Fruit fly (Drosophila melanogaster) whole organism, prepupa: Measurements from ENCODE around the gene CG15717.

Experiments
- CG10669 ChIP-seq: fragments of 200-800 bp; sonication (Bioruptor generic); optimal IDR thresholded peaks from 3 replicates; lab custom pipeline; 2018; ENCODE audit warnings: missing biosample characterization, mild to moderate bottlenecking, missing genetic modification characterization, moderate library complexity
- CG15336 ChIP-seq: fragments of 200-800 bp; sonication (Bioruptor generic); IDR thresholded peaks from 2 replicates; pipeline ENCODE4 v1.3.6; 2022; ENCODE audit warnings: missing biosample characterization, missing genetic modification characterization
- CG1621 ChIP-seq: fragments of 200-800 bp; sonication (Bioruptor generic); optimal IDR thresholded peaks from 3 replicates; lab custom pipeline; 2018; ENCODE audit warnings: missing biosample characterization, mild to moderate bottlenecking, missing genetic modification characterization
- CG3032 ChIP-seq: fragments of 200-800 bp; optimal IDR thresholded peaks from 2 replicates; lab custom pipeline; 2019; ENCODE audit warnings: missing biosample characterization, mild to moderate bottlenecking, missing genetic modification characterization, moderate library complexity
- CG3919 ChIP-seq: fragments of 200-800 bp; sonication (Bioruptor generic); optimal IDR thresholded peaks from 3 replicates; lab custom pipeline; 2016; ENCODE audit warnings: missing biosample characterization, missing genetic modification characterization
- CG4318 ChIP-seq: fragments of 200-800 bp; sonication (Bioruptor generic); optimal IDR thresholded peaks from 3 replicates; lab custom pipeline; 2017; ENCODE audit warnings: missing biosample characterization, mild to moderate bottlenecking, missing genetic modification characterization
- CG6276 ChIP-seq: fragments of 200-800 bp; sonication (Bioruptor generic); optimal IDR thresholded peaks from 2 replicates; lab custom pipeline; 2017; ENCODE audit warnings: missing biosample characterization, mild to moderate bottlenecking, missing genetic modification characterization
- CG6808 ChIP-seq: fragments of 200-800 bp; sonication (Bioruptor generic); optimal IDR thresholded peaks from 3 replicates; lab custom pipeline; 2017; ENCODE audit warnings: missing biosample characterization, missing genetic modification characterization, mild to moderate bottlenecking, moderate library complexity, missing genetic modification reagents
- CG7368 ChIP-seq: fragments of 200-800 bp; sonication (Bioruptor generic); optimal IDR thresholded peaks from 3 replicates; lab custom pipeline; 2016; ENCODE audit warnings: missing biosample characterization, missing genetic modification characterization
- Eip93F ChIP-seq: fragments of 200-800 bp; sonication (Bioruptor generic); optimal IDR thresholded peaks from 2 replicates; lab custom pipeline; 2016; ENCODE audit warnings: missing biosample characterization, mild to moderate bottlenecking, missing genetic modification characterization
- Hr39 ChIP-seq: fragments of 200-800 bp; sonication (Bioruptor generic); optimal IDR thresholded peaks from 2 replicates; lab custom pipeline; 2016; ENCODE audit warnings: missing biosample characterization, missing genetic modification characterization
- OdsH ChIP-seq: fragments of 200-800 bp; sonication (Bioruptor generic); optimal IDR thresholded peaks from 3 replicates; lab custom pipeline; 2016; ENCODE audit warnings: missing biosample characterization, missing genetic modification characterization
- Smox ChIP-seq: fragments of 200-800 bp; sonication (Bioruptor generic); optimal IDR thresholded peaks from 3 replicates; lab custom pipeline; 2016; ENCODE audit warnings: missing biosample characterization, missing genetic modification characterization
- Sox102F ChIP-seq: fragments of 200-800 bp; sonication (Bioruptor generic); optimal IDR thresholded peaks from 2 replicates; lab custom pipeline; 2016; ENCODE audit warnings: missing biosample characterization, mild to moderate bottlenecking, missing genetic modification characterization
- dac ChIP-seq: fragments of 200-800 bp; sonication (Bioruptor generic); optimal IDR thresholded peaks from 2 replicates; lab custom pipeline; 2017; ENCODE audit warnings: missing biosample characterization, mild to moderate bottlenecking, missing genetic modification characterization
- eg ChIP-seq: fragments of 200-800 bp; sonication (Bioruptor generic); IDR thresholded peaks from 3 replicates; pipeline ENCODE4 v1.3.6; 2022; ENCODE audit warnings: missing biosample characterization, missing genetic modification characterization
- pdm3 ChIP-seq: fragments of 200-800 bp; sonication (Bioruptor generic); optimal IDR thresholded peaks from 3 replicates; lab custom pipeline; 2016; ENCODE audit warnings: missing biosample characterization, missing genetic modification characterization
- salr ChIP-seq, 2 experiments: fragments of 200-800 bp; sonication (Bioruptor generic); optimal IDR thresholded peaks; 3 replicates each; lab custom pipeline; 2016 to 2018; ENCODE audit warnings: missing biosample characterization in 2 of 2, missing genetic modification characterization in 2 of 2, mild to moderate bottlenecking in 1 of 2
- ss ChIP-seq, 2 experiments: fragments of 200-800 bp; sonication (Bioruptor generic); optimal IDR thresholded peaks; 2 replicates in 1 of 2; 3 replicates in 1 of 2; lab custom pipeline; 2017 to 2018; ENCODE audit warnings: mild to moderate bottlenecking in 2 of 2, missing biosample characterization in 2 of 2, missing genetic modification characterization in 2 of 2, moderate library complexity in 1 of 2

The CG15717 gene

dm6 chrX:13159481-13159880 lies 30.7 kb downstream of the CG15717 start, which contains the start of the genes Bap60 and CG12096 (continued):
- TF ChIP-seq ss (GFP tag; optimal IDR thresholded peaks at IDR 0.05; lab: Kevin White, UChicago), result no peak
- peak; percentile 62 for TF ChIP-seq Smox (GFP tag; lab: Kevin White, UChicago)
- no peak for TF ChIP-seq CG7368 (GFP tag; lab: Kevin White, UChicago)
- no peak for TF ChIP-seq CG6276 (GFP tag; lab: Kevin White, UChicago)
- TF ChIP-seq Eip93F, result no peak
- TF ChIP-seq salr (GFP tag; optimal IDR thresholded peaks at IDR 0.05; lab: Kevin White, UChicago), result peak in 1 of 2 experiments; percentile 43
- TF ChIP-seq CG3919, result no peak
- peak; percentile 84 for TF ChIP-seq Hr39
- no peak for TF ChIP-seq Sox102F
- peak; percentile 33 for TF ChIP-seq CG1621
- TF ChIP-seq CG6808 (GFP tag; lab: Kevin White, UChicago), result no peak

dm6 chrX:13172865-13173264 lies 44.1 kb downstream of the CG15717 start:
- TF ChIP-seq dac (no peak), CG4318 (GFP tag; lab: Kevin White, UChicago) (no peak), CG3032 (tag; lab: Kevin White, UChicago) (no peak), Sox102F (no peak), pdm3 (GFP tag; lab: Kevin White, UChicago) (no peak), CG10669 (GFP tag; lab: Kevin White, UChicago) (no peak), OdsH (no peak)

DNA sequence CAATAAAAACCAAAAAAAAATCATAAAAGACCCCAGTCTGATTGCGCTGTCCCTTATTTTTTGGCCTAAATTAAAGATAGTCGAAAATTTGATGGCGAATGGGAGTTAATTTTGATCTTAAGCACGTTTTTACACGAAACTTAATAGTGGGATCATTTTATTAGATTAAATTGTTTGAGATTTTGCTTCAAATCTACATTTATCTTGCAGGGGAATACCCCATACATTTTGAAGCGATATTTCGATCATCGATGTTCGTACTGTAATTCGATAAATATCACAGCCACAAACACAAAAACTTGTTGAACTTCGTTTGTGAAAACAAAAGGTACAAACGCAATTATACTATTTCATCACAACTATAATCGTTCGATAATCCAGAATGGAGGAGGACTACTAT lies 49.0 kb downstream of the CG15717 start, which contains the start of gene CG32640:
Gene CG32640, plus strand, starts transcription at position 286 of the 400 bp plus-strand sequence.
- peak; percentile 34; the same call in 1 of the 2 replicates for TF ChIP-seq CG15336 (GFP tag; lab: Robert Waterston, UW)
- peak; percentile 50; the same call in 1 of the 3 replicates for TF ChIP-seq eg (GFP tag; lab: Robert Waterston, UW)
- TF ChIP-seq, all 60 proteins: peak for 2; not testable (repeated sequence) for 58
